Fruit fly (Drosophila melanogaster): ENCODE measurements around the gene CG17197.
A peak's percentile ranks its signal among the peaks of the same experiment; 100 is the strongest.

Gene CG17197

dm6 chr3R:25737735-25738371 is 37.3 kb downstream of the CG17197 start (continued):
- TF ChIP-seq Hand (GFP tag; optimal IDR thresholded peaks at IDR 0.05) (peak; percentile 68), tup (GFP tag; optimal IDR thresholded peaks at IDR 0.05) (peak; percentile 69), Dll (GFP tag; IDR thresholded peaks at IDR 0.05; ENCODE audit: partially characterized antibody) (no peak), pfk (GFP tag; optimal IDR thresholded peaks at IDR 0.05) (no peak), sug (tag; optimal IDR thresholded peaks at IDR 0.05) (peak; percentile 59), ab (GFP tag; optimal IDR thresholded peaks at IDR 0.05) (peak; percentile 88), dimm (GFP tag; IDR thresholded peaks at IDR 0.05) (peak; percentile 78), Hr51 (GFP tag; optimal IDR thresholded peaks at IDR 0.05) (peak; percentile 76 to 83), caup (GFP tag; optimal IDR thresholded peaks at IDR 0.05; ENCODE audit: severe bottlenecking) (peak; percentile 81), E2f2 (GFP tag; IDR thresholded peaks at IDR 0.05) (peak; percentile 68; the same call in 1 of the 2 replicates), stc (GFP tag; IDR thresholded peaks at IDR 0.05) (peak; percentile 84), Atf6 (GFP tag; IDR thresholded peaks at IDR 0.05) (peak; percentile 79), nmo (GFP tag; optimal IDR thresholded peaks at IDR 0.05) (peak; percentile 97), CG17912 (GFP tag; optimal IDR thresholded peaks at IDR 0.05) (peak; percentile 10), inv (GFP tag; IDR thresholded peaks at IDR 0.05; ENCODE audit: partially characterized antibody) (no peak), Elba2 (GFP tag; optimal IDR thresholded peaks at IDR 0.05) (no peak), da (GFP tag; optimal IDR thresholded peaks at IDR 0.05) (peak; percentile 73), gt (GFP tag; IDR thresholded peaks at IDR 0.05) (peak; percentile 90), CG14667 (GFP tag; IDR thresholded peaks at IDR 0.05) (peak; percentile 87), CG5953 (GFP tag; IDR thresholded peaks at IDR 0.05) (peak; percentile 86), CG30431 (GFP tag; optimal IDR thresholded peaks at IDR 0.05) (peak; percentile 90), CG16813 (GFP tag; IDR thresholded peaks at IDR 0.05; ENCODE audit: partially characterized antibody) (no peak), CG17186 (GFP tag; optimal IDR thresholded peaks at IDR 0.05) (peak; percentile 83), ara (GFP tag; IDR thresholded peaks at IDR 0.05) (peak; percentile 95), trem (tag; optimal IDR thresholded peaks at IDR 0.05) (peak; percentile 92), esg (GFP tag; conservative IDR thresholded peaks at IDR 0.05) (peak; percentile 78), CG10565 (GFP tag; optimal IDR thresholded peaks at IDR 0.05) (peak; percentile 78), Ets65A (GFP tag) (peak; percentile 99), cg (GFP tag; optimal IDR thresholded peaks at IDR 0.05) (no peak), Sry-β (GFP tag; optimal IDR thresholded peaks at IDR 0.05) (peak; percentile 69), CG8290 (GFP tag; optimal IDR thresholded peaks at IDR 0.05) (peak; percentile 95), CG8290 (tag; optimal IDR thresholded peaks at IDR 0.05) (peak; percentile 66 to 80), CG2116 (GFP tag; optimal IDR thresholded peaks at IDR 0.05) (peak; percentile 30), CG8388 (GFP tag; optimal IDR thresholded peaks at IDR 0.05) (peak; percentile 95), Lim3 (GFP tag; IDR thresholded peaks at IDR 0.05) (peak; percentile 39; the same call in 1 of the 2 replicates), fu2 (GFP tag; optimal IDR thresholded peaks at IDR 0.05) (peak; percentile 87), emc (GFP tag; optimal IDR thresholded peaks at IDR 0.05) (peak; percentile 83), CG13424 (tag; optimal IDR thresholded peaks at IDR 0.05) (peak; percentile 93), aop (GFP tag; IDR thresholded peaks at IDR 0.05) (peak; percentile 92), bsh (GFP tag; optimal IDR thresholded peaks at IDR 0.05) (peak; percentile 99), lilli (GFP tag; optimal IDR thresholded peaks at IDR 0.05) (peak; percentile 91), gem (tag; optimal IDR thresholded peaks at IDR 0.05) (peak; percentile 96), Abd-B (GFP tag; optimal IDR thresholded peaks at IDR 0.05) (peak; percentile 90), Chrac-16 (GFP tag; optimal IDR thresholded peaks at IDR 0.05) (peak; percentile 91), bcd (GFP tag; optimal IDR thresholded peaks at IDR 0.05) (peak; percentile 93), ase (GFP tag; IDR thresholded peaks at IDR 0.05) (peak; percentile 90), btn (GFP tag; optimal IDR thresholded peaks at IDR 0.05) (peak; percentile 95), trh (GFP tag; optimal IDR thresholded peaks at IDR 0.05) (peak; percentile 82), CrebB (tag; optimal IDR thresholded peaks at IDR 0.05) (peak; percentile 82)

Data from whole organism, embryonic.